Worm (Caenorhabditis elegans) whole organism, L4/young adult: ENCODE results near the gene K09D9.14.

Experiments used
- W03F9.2 ChIP-seq: fragments of 150-350 bp; optimal IDR thresholded peaks from 2 replicates; lab custom pipeline; 2014; ENCODE audit warnings: missing biosample characterization, missing genetic modification characterization
- dao-5 ChIP-seq: sonication (generic microtip); optimal IDR thresholded peaks from 2 replicates; lab custom pipeline; 2016; ENCODE audit warnings: missing genotype, missing genetic modification characterization, moderate library complexity, missing compliant biosample characterization
- him-1 ChIP-seq: sonication (generic microtip); optimal IDR thresholded peaks from 2 replicates; lab custom pipeline; 2016; ENCODE audit warnings: missing genotype, missing genetic modification reagents, missing genetic modification characterization, missing compliant biosample characterization

DNA sequence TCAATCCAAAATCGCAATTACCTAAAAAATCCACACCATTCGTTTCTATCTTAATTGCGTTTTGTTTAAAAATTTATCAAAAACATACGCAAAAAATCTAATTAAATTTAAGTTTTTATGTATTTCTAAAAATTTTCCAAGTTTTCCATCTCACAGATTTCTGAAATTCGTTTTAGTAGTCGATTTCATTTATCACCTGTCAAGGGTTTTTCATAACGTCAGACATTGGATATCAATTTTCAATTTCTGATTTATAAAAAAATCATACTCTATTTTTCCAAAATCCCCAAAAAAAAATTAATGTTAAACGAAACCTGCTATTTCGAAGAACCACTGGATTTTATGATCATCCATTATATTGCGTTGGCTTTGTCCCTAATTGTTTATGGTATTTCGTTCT lies 11.5 kb downstream of the K09D9.14 start, which contains the start of gene srh-4:
- TF ChIP-seq W03F9.2 (tag; lab: Kevin White, UChicago) (no peak), him-1 (tag; lab: Kevin White, UChicago) (no peak), dao-5 (tag; lab: Kevin White, UChicago) (no peak)
